Worm (Caenorhabditis elegans) whole organism, L4/young adult: ENCODE results near the gene nit-1.

ENCODE experiments used
- W03F9.2 ChIP-seq: fragments of 150-350 bp; optimal IDR thresholded peaks from 2 replicates; lab custom pipeline; 2014; ENCODE audit warnings: missing biosample characterization, missing genetic modification characterization
- him-1 ChIP-seq: sonication (generic microtip); optimal IDR thresholded peaks from 2 replicates; lab custom pipeline; 2016; ENCODE audit warnings: missing genotype, missing genetic modification reagents, missing genetic modification characterization, missing compliant biosample characterization

DNA sequence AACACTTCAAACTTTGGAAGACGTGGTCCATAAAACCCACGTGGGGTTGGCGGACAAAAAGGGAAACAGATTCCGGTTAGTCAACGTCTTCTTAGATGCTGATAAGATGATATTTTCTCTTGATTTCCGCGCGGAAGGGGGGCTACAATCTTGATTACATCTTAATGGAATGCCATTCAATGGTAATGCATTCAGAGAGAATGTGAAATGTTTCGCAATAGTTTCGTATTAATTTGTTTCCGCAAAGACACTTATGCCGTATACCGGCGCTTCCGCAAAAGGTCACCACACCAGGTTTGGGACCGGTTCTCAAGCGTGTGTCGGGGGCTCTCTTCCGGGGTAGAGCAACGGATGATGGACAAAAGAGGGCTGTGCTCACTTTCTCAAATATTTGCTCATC, 47.5 kb upstream of the nit-1 start:
- TF ChIP-seq him-1 (tag; lab: Kevin White, UChicago) = no peak
- TF ChIP-seq W03F9.2 (tag; lab: Kevin White, UChicago) = no peak
